Fruit fly (Drosophila melanogaster) whole organism, embryonic: ENCODE data around the gene CG43800.

Source experiments
- Ada2b ChIP-seq: fragments of 200-800 bp; sonication (Bioruptor generic); IDR thresholded peaks from 2 replicates; pipeline ENCODE4 v1.3.6; 2022; ENCODE audit warnings: missing biosample characterization, missing genetic modification characterization
- Atf3 ChIP-seq: fragments of 200-800 bp; sonication (Bioruptor generic); optimal IDR thresholded peaks from 3 replicates; lab custom pipeline; 2016; ENCODE audit warnings: missing biosample characterization, missing genetic modification characterization
- Bdp1 ChIP-seq: fragments of 200-800 bp; sonication (Bioruptor generic); optimal IDR thresholded peaks from 3 replicates; lab custom pipeline; 2016; ENCODE audit warnings: missing biosample characterization, missing genetic modification characterization
- CG10979 ChIP-seq: fragments of 200-800 bp; sonication (Bioruptor generic); optimal IDR thresholded peaks from 2 replicates; lab custom pipeline; 2018; ENCODE audit warnings: missing biosample characterization, mild to moderate bottlenecking, missing genetic modification characterization, moderate library complexity
- CG11085 ChIP-seq: fragments of 200-800 bp; sonication (Bioruptor generic); IDR thresholded peaks from 2 replicates; pipeline ENCODE4 v1.3.6; 2022; ENCODE audit warnings: missing biosample characterization, missing genetic modification characterization
- CG15514 ChIP-seq: fragments of 200-800 bp; sonication (Bioruptor generic); optimal IDR thresholded peaks from 3 replicates; lab custom pipeline; 2017; ENCODE audit warnings: missing biosample characterization, missing genetic modification characterization, mild to moderate bottlenecking, moderate library complexity, missing genetic modification reagents
- CG17328 ChIP-seq: fragments of 200-800 bp; sonication (Bioruptor generic); IDR thresholded peaks from 2 replicates; pipeline ENCODE4 v1.3.6; 2022; ENCODE audit warnings: missing biosample characterization, missing genetic modification characterization
- CG1792 ChIP-seq: fragments of 200-800 bp; sonication (Bioruptor generic); optimal IDR thresholded peaks from 2 replicates; lab custom pipeline; 2016; ENCODE audit warnings: missing biosample characterization, missing genetic modification characterization
- CG18619 ChIP-seq: fragments of 200-800 bp; sonication (Bioruptor generic); optimal IDR thresholded peaks from 3 replicates; lab custom pipeline; 2017; ENCODE audit warnings: missing biosample characterization, mild to moderate bottlenecking, missing genetic modification characterization
- CG31365 ChIP-seq: fragments of 200-800 bp; sonication (Bioruptor generic); optimal IDR thresholded peaks from 2 replicates; lab custom pipeline; 2018; ENCODE audit warnings: missing biosample characterization, mild to moderate bottlenecking, missing genetic modification characterization
- CG3847 ChIP-seq: fragments of 200-800 bp; sonication (Bioruptor generic); IDR thresholded peaks from 2 replicates; pipeline ENCODE4 v1.3.6; 2022; ENCODE audit warnings: missing biosample characterization, missing genetic modification characterization
- CG4282 ChIP-seq: fragments of 200-800 bp; sonication (Bioruptor generic); optimal IDR thresholded peaks from 2 replicates; lab custom pipeline; 2016; ENCODE audit warnings: missing biosample characterization, missing genetic modification characterization
- CG4730 ChIP-seq: fragments of 200-800 bp; sonication (Bioruptor generic); IDR thresholded peaks from 2 replicates; pipeline ENCODE4 v1.3.6; 2022; ENCODE audit warnings: missing biosample characterization, missing genetic modification characterization
- CG5245 ChIP-seq: fragments of 200-800 bp; sonication (Bioruptor generic); optimal IDR thresholded peaks from 3 replicates; lab custom pipeline; 2016; ENCODE audit warnings: missing biosample characterization, missing genetic modification characterization
- CG7745 ChIP-seq: fragments of 200-800 bp; sonication (Bioruptor generic); optimal IDR thresholded peaks from 2 replicates; lab custom pipeline; 2018; ENCODE audit warnings: missing biosample characterization, mild to moderate bottlenecking, missing genetic modification characterization, moderate library complexity
- CG8944 ChIP-seq: fragments of 200-800 bp; sonication (Bioruptor generic); optimal IDR thresholded peaks from 3 replicates; lab custom pipeline; 2016; ENCODE audit warnings: missing biosample characterization, missing genetic modification characterization
- Doc3 ChIP-seq: fragments of 200-800 bp; sonication (Bioruptor generic); IDR thresholded peaks from 3 replicates; pipeline ENCODE4 v1.3.6; 2022; ENCODE audit warnings: missing biosample characterization, missing genetic modification characterization; ENCODE audit not compliant: partially characterized antibody
- Elba2 ChIP-seq: fragments of 200-800 bp; sonication (Bioruptor generic); optimal IDR thresholded peaks from 3 replicates; lab custom pipeline; 2016; ENCODE audit warnings: missing biosample characterization, missing genetic modification characterization
- Gsc ChIP-seq: fragments of 200-800 bp; sonication (Bioruptor generic); IDR thresholded peaks from 2 replicates; pipeline ENCODE4 v1.3.6; 2022; ENCODE audit warnings: missing biosample characterization, missing genetic modification characterization
- Hey ChIP-seq: fragments of 200-800 bp; sonication (Bioruptor generic); optimal IDR thresholded peaks from 3 replicates; lab custom pipeline; 2018; ENCODE audit warnings: missing biosample characterization, mild to moderate bottlenecking, missing genetic modification characterization
- Kr ChIP-seq: fragments of 200-800 bp; sonication (Bioruptor generic); optimal IDR thresholded peaks from 2 replicates; lab custom pipeline; 2017; ENCODE audit warnings: missing biosample characterization, mild to moderate bottlenecking, missing genetic modification characterization
- NFAT ChIP-seq: fragments of 200-800 bp; sonication (Bioruptor generic); IDR thresholded peaks from 2 replicates; pipeline ENCODE4 v1.3.6; 2022; ENCODE audit warnings: missing biosample characterization, missing genetic modification characterization
- Pdp1 ChIP-seq, 2 experiments: fragments of 200-800 bp; sonication (Bioruptor generic); optimal IDR thresholded peaks; 3 replicates each; lab custom pipeline; 2016; ENCODE audit warnings: missing biosample characterization in 2 of 2, missing genetic modification characterization in 2 of 2, mild to moderate bottlenecking in 1 of 2, moderate library complexity in 1 of 2
- Poxn ChIP-seq: fragments of 200-800 bp; sonication (Bioruptor generic); IDR thresholded peaks from 2 replicates; pipeline ENCODE4 v1.3.6; 2022; ENCODE audit warnings: missing biosample characterization, missing genetic modification characterization
- Sry-δ ChIP-seq: fragments of 200-800 bp; sonication (Bioruptor generic); optimal IDR thresholded peaks from 2 replicates; lab custom pipeline; 2016; ENCODE audit warnings: missing biosample characterization, missing genetic modification characterization
- Taf1 ChIP-seq: fragments of 200-800 bp; sonication (Bioruptor generic); IDR thresholded peaks from 2 replicates; pipeline ENCODE4 v1.3.6; 2022; ENCODE audit warnings: missing biosample characterization, missing genetic modification characterization
- Tbp ChIP-seq: fragments of >200 bp; optimal IDR thresholded peaks from 2 replicates; lab custom pipeline; 2018; ENCODE audit warnings: missing biosample characterization, missing genetic modification characterization
- Xbp1 ChIP-seq: fragments of 200-800 bp; sonication (Bioruptor generic); optimal IDR thresholded peaks from 3 replicates; lab custom pipeline; 2016; ENCODE audit warnings: missing biosample characterization, mild to moderate bottlenecking, missing genetic modification characterization
- ash1 ChIP-seq: fragments of 200-800 bp; sonication (Bioruptor generic); optimal IDR thresholded peaks from 2 replicates; lab custom pipeline; 2018; ENCODE audit warnings: missing biosample characterization, mild to moderate bottlenecking, missing genetic modification characterization
- bcd ChIP-seq: fragments of 200-800 bp; sonication (Bioruptor generic); optimal IDR thresholded peaks from 2 replicates; lab custom pipeline; 2017; ENCODE audit warnings: missing biosample characterization, mild to moderate bottlenecking, missing genetic modification characterization
- crc ChIP-seq: fragments of 200-800 bp; sonication (Bioruptor generic); optimal IDR thresholded peaks from 2 replicates; lab custom pipeline; 2016; ENCODE audit warnings: missing biosample characterization, missing genetic modification characterization
- croc ChIP-seq: fragments of 200-800 bp; sonication (Bioruptor generic); conservative IDR thresholded peaks from 3 replicates; pipeline ENCODE4 v1.3.6; 2022; ENCODE audit warnings: missing biosample characterization, missing genetic modification characterization
- crol ChIP-seq: fragments of 200-800 bp; sonication (Bioruptor generic); IDR thresholded peaks from 2 replicates; pipeline ENCODE4 v1.3.6; 2022; ENCODE audit warnings: missing biosample characterization, missing genetic modification characterization
- dimm ChIP-seq: fragments of 200-800 bp; sonication (Bioruptor generic); IDR thresholded peaks from 2 replicates; pipeline ENCODE4 v1.3.6; 2022; ENCODE audit warnings: missing biosample characterization, missing genetic modification characterization
- esg ChIP-seq: fragments of 200-800 bp; sonication (Bioruptor generic); conservative IDR thresholded peaks from 2 replicates; pipeline ENCODE4 v1.3.6; 2022; ENCODE audit warnings: missing biosample characterization, missing genetic modification characterization
- fd96Cb ChIP-seq: fragments of 200-800 bp; sonication (Bioruptor generic); optimal IDR thresholded peaks from 2 replicates; lab custom pipeline; 2018; ENCODE audit warnings: missing biosample characterization, mild to moderate bottlenecking, missing genetic modification characterization, moderate library complexity
- hbn ChIP-seq: fragments of 200-800 bp; sonication (Bioruptor generic); IDR thresholded peaks from 2 replicates; pipeline ENCODE4 v1.3.6; 2022; ENCODE audit warnings: missing biosample characterization, missing genetic modification characterization; ENCODE audit not compliant: partially characterized antibody
- lmd ChIP-seq: fragments of 200-800 bp; sonication (Bioruptor generic); IDR thresholded peaks from 2 replicates; pipeline ENCODE4 v1.3.6; 2022; ENCODE audit warnings: missing biosample characterization, missing genetic modification characterization
- odd ChIP-seq: fragments of 200-800 bp; sonication (Bioruptor generic); optimal IDR thresholded peaks from 2 replicates; lab custom pipeline; 2017; ENCODE audit warnings: missing biosample characterization, mild to moderate bottlenecking, missing genetic modification characterization
- pan ChIP-seq, 4 experiments: fragments of >200 bp in 3 of 4; fragments of 200-800 bp in 1 of 4; sonication (Bioruptor generic) in 1 of 4; optimal IDR thresholded peaks in 3 of 4; IDR thresholded peaks in 1 of 4; 2 replicates each; pipeline versions ENCODE4 v1.3.6 to Lab custom; 2017 to 2022; ENCODE audit warnings: missing biosample characterization in 2 of 4, missing genetic modification characterization in 2 of 4, mixed read lengths in 1 of 4
- pzg ChIP-seq: fragments of 200-800 bp; sonication (Bioruptor generic); optimal IDR thresholded peaks from 3 replicates; lab custom pipeline; 2018; ENCODE audit warnings: missing biosample characterization, mild to moderate bottlenecking, missing genetic modification characterization, moderate library complexity
- salm ChIP-seq: fragments of 200-800 bp; sonication (Bioruptor generic); optimal IDR thresholded peaks from 2 replicates; lab custom pipeline; 2018; ENCODE audit warnings: missing biosample characterization, mild to moderate bottlenecking, missing genetic modification characterization
- sc ChIP-seq, 3 experiments: fragments of >200 bp in 2 of 3; fragments of 200-800 bp in 1 of 3; sonication (Bioruptor generic) in 1 of 3; optimal IDR thresholded peaks; 2 replicates in 2 of 3; 3 replicates in 1 of 3; lab custom pipeline; 2017; ENCODE audit warnings: mild to moderate bottlenecking in 1 of 3, missing biosample characterization in 1 of 3, missing genetic modification characterization in 1 of 3, missing genetic modification reagents in 1 of 3
- sqz ChIP-seq: fragments of 200-800 bp; sonication (Bioruptor generic); optimal IDR thresholded peaks from 3 replicates; lab custom pipeline; 2018; ENCODE audit warnings: missing biosample characterization, mild to moderate bottlenecking, missing genetic modification characterization
- stc ChIP-seq: fragments of 200-800 bp; sonication (Bioruptor generic); IDR thresholded peaks from 2 replicates; pipeline ENCODE4 v1.3.6; 2022; ENCODE audit warnings: missing biosample characterization, missing genetic modification characterization
- tin ChIP-seq: fragments of 200-800 bp; sonication (Bioruptor generic); optimal IDR thresholded peaks from 3 replicates; lab custom pipeline; 2016; ENCODE audit warnings: missing biosample characterization, missing genetic modification characterization
- tna ChIP-seq: fragments of 200-800 bp; sonication (Bioruptor generic); IDR thresholded peaks from 2 replicates; pipeline ENCODE4 v1.3.6; 2022; ENCODE audit warnings: missing biosample characterization, missing genetic modification characterization; ENCODE audit not compliant: partially characterized antibody
- trem ChIP-seq: fragments of 200-800 bp; optimal IDR thresholded peaks from 3 replicates; lab custom pipeline; 2019; ENCODE audit warnings: missing biosample characterization, mild to moderate bottlenecking, missing genetic modification characterization, moderate library complexity
- unc-4 ChIP-seq: fragments of 200-800 bp; sonication (Bioruptor generic); IDR thresholded peaks from 2 replicates; pipeline ENCODE4 v1.3.6; 2022; ENCODE audit warnings: missing biosample characterization, missing genetic modification characterization; ENCODE audit not compliant: partially characterized antibody
- yki ChIP-seq: fragments of >200 bp; optimal IDR thresholded peaks from 3 replicates; lab custom pipeline; 2018

The CG43800 gene

dm6 chr2L:7188530-7188996 lies 44.0 kb downstream of the CG43800 start (continued):
- TF ChIP-seq CG15514 (GFP tag; lab: Kevin White, UChicago) (peak; percentile 91), Bdp1 (GFP tag; lab: Kevin White, UChicago) (peak; percentile 89), fd96Cb (tag; lab: Kevin White, UChicago) (peak; percentile 98), hbn (no peak; the same call in 1 of the 2 replicates), Hey (tag; lab: Kevin White, UChicago) (peak; percentile 86), CG4730 (GFP tag; lab: Robert Waterston, UW) (peak; percentile 98), sqz (GFP tag; lab: Kevin White, UChicago) (peak; percentile 95), Ada2b (GFP tag; lab: Robert Waterston, UW) (peak; percentile 96), Atf3 (GFP tag; lab: Kevin White, UChicago) (peak; percentile 94), lmd (peak; percentile 99), odd (GFP tag; lab: Kevin White, UChicago) (peak; percentile 97), croc (GFP tag; lab: Robert Waterston, UW) (peak; percentile 98), Poxn (GFP tag; lab: Robert Waterston, UW) (peak; percentile 93), trem (tag; lab: Kevin White, UChicago) (peak; percentile 89), tin (GFP tag; lab: Kevin White, UChicago) (peak; percentile 98), esg (GFP tag; lab: Robert Waterston, UW) (peak; percentile 98), Taf1 (GFP tag; lab: Robert Waterston, UW) (peak; percentile 94), ash1 (peak; percentile 78), Tbp (GFP tag; lab: Kevin White, UChicago) (no peak), Gsc (GFP tag; lab: Robert Waterston, UW) (peak; percentile 96), yki (lab: Kevin White, UChicago) (no peak), sc (optimal IDR thresholded peaks at IDR 0.05; lab: Kevin White, UChicago) (no peak), sc (GFP tag; optimal IDR thresholded peaks at IDR 0.05; lab: Kevin White, UChicago) (peak; percentile 98), CG4282 (peak; percentile 88), crc (peak; percentile 89), Pdp1 (GFP tag; optimal IDR thresholded peaks at IDR 0.05; lab: Kevin White, UChicago) (peak; percentile 94), Doc3 (no peak), CG10979 (tag; lab: Kevin White, UChicago) (peak; percentile 98), CG8944 (peak; percentile 95), dimm (peak; percentile 91), NFAT (peak; percentile 96), CG5245 (peak; percentile 96), CG11085 (GFP tag; lab: Robert Waterston, UW) (peak; percentile 96), CG7745 (no peak), Sry-δ (peak; percentile 57), bcd (GFP tag; lab: Kevin White, UChicago) (peak; percentile 98), CG17328 (peak; percentile 97), stc (GFP tag; lab: Robert Waterston, UW) (peak; percentile 99), CG31365 (tag; lab: Kevin White, UChicago) (peak; percentile 85), pan (optimal IDR thresholded peaks at IDR 0.05; lab: Kevin White, UChicago) (no peak), pan (GFP tag; optimal IDR thresholded peaks at IDR 0.05 in 1 of 2, IDR thresholded peaks at IDR 0.05 in 1 of 2) (peak in 1 of 2 experiments; percentile 99), tna (GFP tag; lab: Robert Waterston, UW) (no peak), CG1792 (peak; percentile 91), Elba2 (peak; percentile 52), Kr (GFP tag; lab: Kevin White, UChicago) (peak; percentile 42), Xbp1 (GFP tag; lab: Kevin White, UChicago) (peak; percentile 99), salm (tag; lab: Kevin White, UChicago) (peak; percentile 96), unc-4 (0 out of 2 replicates have a peak, but pooled peaks have one; percentile 18), pzg (peak; percentile 22), CG18619 (peak; percentile 97), crol (peak; percentile 99), CG3847 (peak; percentile 98)
